Worm (Caenorhabditis elegans) whole organism, young adult: ENCODE results near the gene taf-7.2.

Experiments
- B0035.1 ChIP-seq: sonication (generic microtip); optimal IDR thresholded peaks from 2 replicates; lab custom pipeline; 2016; ENCODE audit warnings: missing genetic modification characterization, mild to moderate bottlenecking, missing compliant biosample characterization, missing genotype, missing genetic modification reagents
- ceh-27 ChIP-seq: fragments of 200-800 bp; sonication (Bioruptor generic); optimal IDR thresholded peaks from 2 replicates; lab custom pipeline; 2018; ENCODE audit warnings: mild to moderate bottlenecking, missing genetic modification characterization, moderate library complexity, missing compliant biosample characterization
- ceh-91 ChIP-seq: fragments of 200-800 bp; sonication (Bioruptor generic); IDR thresholded peaks from 2 replicates; pipeline ENCODE4 v1.3.6; 2022; ENCODE audit warnings: missing genetic modification reagents, missing genetic modification characterization, missing compliant biosample characterization
- pha-4 ChIP-seq: fragments of 150-350 bp; sonication (generic microtip); optimal IDR thresholded peaks from 2 replicates; lab custom pipeline; 2014; ENCODE audit warnings: missing biosample characterization, missing genetic modification reagents, missing genetic modification characterization
- unc-130 ChIP-seq: sonication (generic microtip); optimal IDR thresholded peaks from 2 replicates; lab custom pipeline; 2016; ENCODE audit warnings: missing genetic modification reagents, missing genetic modification characterization, missing compliant biosample characterization
- xnd-1 ChIP-seq: sonication (generic microtip); optimal IDR thresholded peaks from 2 replicates; lab custom pipeline; 2016; ENCODE audit warnings: missing genotype, missing genetic modification reagents, missing genetic modification characterization, missing compliant biosample characterization
- ztf-25 ChIP-seq: fragments of 200-800 bp; sonication (Bioruptor generic); IDR thresholded peaks from 2 replicates; pipeline ENCODE4 v1.3.6; 2022; ENCODE audit warnings: missing genetic modification reagents, missing genetic modification characterization, missing compliant biosample characterization

- TF ChIP-seq ztf-25 (no peak), unc-130 (GFP tag; lab: Kevin White, UChicago) (no peak), ceh-27 (GFP tag; lab: Kevin White, UChicago) (no peak), B0035.1 (tag; lab: Kevin White, UChicago) (no peak), pha-4 (tag; lab: Kevin White, UChicago) (no peak), ceh-91 (GFP tag; lab: Robert Waterston, UW) (no peak), xnd-1 (tag; lab: Kevin White, UChicago) (no peak)
These were observed 4.4 kb downstream of the taf-7.2 start for ce11 chrIII:12668821-12669220.
